Fruit fly (Drosophila melanogaster) whole organism: ENCODE measurements around the gene CG17110.

Experiments used
- CG8478 ChIP-seq: fragments of >200 bp; optimal IDR thresholded peaks from 2 replicates; lab custom pipeline; 2018; ENCODE audit warnings: inconsistent platforms
- Dll ChIP-seq: fragments of >200 bp; optimal IDR thresholded peaks from 2 replicates; lab custom pipeline; 2017
- EcR ChIP-seq, 2 experiments: fragments of >200 bp; optimal IDR thresholded peaks; 2 replicates each; lab custom pipeline; 2017; ENCODE audit warnings: missing biosample characterization in 2 of 2, missing genetic modification characterization in 2 of 2, missing genetic modification reagents in 2 of 2
- pan ChIP-seq: fragments of >200 bp; optimal IDR thresholded peaks from 2 replicates; lab custom pipeline; 2017
- psq ChIP-seq: fragments of >200 bp; optimal IDR thresholded peaks from 2 replicates; lab custom pipeline; 2017
- usp ChIP-seq: fragments of >200 bp; optimal IDR thresholded peaks from 2 replicates; lab custom pipeline; 2017; ENCODE audit warnings: missing biosample characterization, missing genetic modification characterization, mixed read lengths

CG17110 gene

dm6 chr3R:23132299-23132698 lies 40.8 kb downstream of the CG17110 start:
- no peak for TF ChIP-seq pan (lab: Kevin White, UChicago)
- TF ChIP-seq usp (GFP tag; lab: Kevin White, UChicago), result no peak
- no peak for TF ChIP-seq EcR (GFP tag; optimal IDR thresholded peaks at IDR 0.05; lab: Kevin White, UChicago)
- TF ChIP-seq Dll, result no peak
- no peak for TF ChIP-seq psq
- no peak for TF ChIP-seq CG8478 (lab: Kevin White, UChicago)

- TF ChIP-seq psq, result no peak
- no peak for TF ChIP-seq pan (lab: Kevin White, UChicago)
- TF ChIP-seq EcR (GFP tag; optimal IDR thresholded peaks at IDR 0.05; lab: Kevin White, UChicago), result no peak
- no peak for TF ChIP-seq Dll
- TF ChIP-seq CG8478 (lab: Kevin White, UChicago), result no peak
- TF ChIP-seq usp (GFP tag; lab: Kevin White, UChicago), result no peak
Measured at dm6 chr3R:23133301-23133828, 41.8 kb downstream of the CG17110 start.

dm6 chr3R:23134690-23135089 lies 43.2 kb downstream of the CG17110 start:
- TF ChIP-seq pan (lab: Kevin White, UChicago) (no peak), CG8478 (lab: Kevin White, UChicago) (no peak), Dll (no peak), usp (GFP tag; lab: Kevin White, UChicago) (no peak), EcR (GFP tag; optimal IDR thresholded peaks at IDR 0.05; lab: Kevin White, UChicago) (no peak), psq (no peak)

- TF ChIP-seq Dll (no peak), psq (no peak), EcR (GFP tag; optimal IDR thresholded peaks at IDR 0.05; lab: Kevin White, UChicago) (no peak), CG8478 (lab: Kevin White, UChicago) (no peak), pan (lab: Kevin White, UChicago) (no peak), usp (GFP tag; lab: Kevin White, UChicago) (no peak)
Measured at dm6 chr3R:23138439-23138838, 46.9 kb downstream of the CG17110 start.

- TF ChIP-seq CG8478 (lab: Kevin White, UChicago), result no peak
- TF ChIP-seq Dll, result no peak
- no peak for TF ChIP-seq EcR (GFP tag; optimal IDR thresholded peaks at IDR 0.05; lab: Kevin White, UChicago)
- TF ChIP-seq pan (lab: Kevin White, UChicago), result no peak
- TF ChIP-seq psq, result no peak
- no peak for TF ChIP-seq usp (GFP tag; lab: Kevin White, UChicago)
Measured at dm6 chr3R:23138992-23139633, 47.6 kb downstream of the CG17110 start.

- TF ChIP-seq Dll, result no peak
- TF ChIP-seq CG8478 (lab: Kevin White, UChicago), result no peak
- no peak for TF ChIP-seq usp (GFP tag; lab: Kevin White, UChicago)
- no peak for TF ChIP-seq EcR (GFP tag; optimal IDR thresholded peaks at IDR 0.05; lab: Kevin White, UChicago)
- no peak for TF ChIP-seq pan (lab: Kevin White, UChicago)
- no peak for TF ChIP-seq psq
Measured at dm6 chr3R:23139634-23140010, 48.1 kb downstream of the CG17110 start.

dm6 chr3R:23140280-23140679 lies 48.8 kb downstream of the CG17110 start:
- TF ChIP-seq EcR (GFP tag; optimal IDR thresholded peaks at IDR 0.05; lab: Kevin White, UChicago) (no peak), CG8478 (lab: Kevin White, UChicago) (no peak), pan (lab: Kevin White, UChicago) (no peak), psq (no peak), Dll (no peak), usp (GFP tag; lab: Kevin White, UChicago) (no peak)

dm6 chr3R:23141113-23141512 lies 49.6 kb downstream of the CG17110 start:
- TF ChIP-seq CG8478 (lab: Kevin White, UChicago), result no peak
- TF ChIP-seq EcR (GFP tag; optimal IDR thresholded peaks at IDR 0.05; lab: Kevin White, UChicago), result no peak
- no peak for TF ChIP-seq Dll
- TF ChIP-seq pan (lab: Kevin White, UChicago), result no peak
- TF ChIP-seq usp (GFP tag; lab: Kevin White, UChicago), result no peak
- no peak for TF ChIP-seq psq

- TF ChIP-seq CG8478 (lab: Kevin White, UChicago), result peak; percentile 70
- no peak for TF ChIP-seq usp (GFP tag; lab: Kevin White, UChicago)
Measured at dm6 chr3R:23141678-23142338, 50.3 kb downstream of the CG17110 start, which contains the start of gene hh. hh (minus strand) TSS chr3R:23141906.

dm6 chr3R:23143440-23143839 lies 51.9 kb downstream of the CG17110 start:
- TF ChIP-seq pan (lab: Kevin White, UChicago) (no peak), usp (GFP tag; lab: Kevin White, UChicago) (no peak), psq (no peak), Dll (peak; percentile 38)

dm6 chr3R:23144654-23145053 lies 53.1 kb downstream of the CG17110 start:
- TF ChIP-seq usp (GFP tag; lab: Kevin White, UChicago) (no peak), pan (lab: Kevin White, UChicago) (no peak), psq (no peak), EcR (GFP tag; optimal IDR thresholded peaks at IDR 0.05; lab: Kevin White, UChicago) (no peak), Dll (no peak), CG8478 (lab: Kevin White, UChicago) (no peak)
